Worm (Caenorhabditis elegans) whole organism, midembryonic: ENCODE data around the gene H20J04.4.

Source experiments
- T22C8.4 ChIP-seq: fragments of 200-800 bp; sonication (Bioruptor generic); IDR thresholded peaks from 2 replicates; pipeline ENCODE4 v1.3.6; 2022; ENCODE audit warnings: missing genetic modification characterization, missing compliant biosample characterization
- cog-1 ChIP-seq: sonication (generic microtip); optimal IDR thresholded peaks from 2 replicates; lab custom pipeline; 2016; ENCODE audit warnings: missing genetic modification characterization, missing compliant biosample characterization
- flt-1 ChIP-seq: fragments of 200-800 bp; sonication (Bioruptor generic); IDR thresholded peaks from 2 replicates; pipeline ENCODE4 v1.3.6; 2022; ENCODE audit warnings: missing genetic modification characterization, missing compliant biosample characterization
- klf-2 ChIP-seq: fragments of 200-800 bp; sonication (Bioruptor generic); conservative IDR thresholded peaks from 2 replicates; pipeline ENCODE4 v1.3.6; 2022; ENCODE audit warnings: missing genetic modification reagents, missing genetic modification characterization, missing compliant biosample characterization
- med-1 ChIP-seq: sonication (generic microtip); optimal IDR thresholded peaks from 2 replicates; lab custom pipeline; 2017; ENCODE audit warnings: missing genetic modification characterization, mild to moderate bottlenecking, missing compliant biosample characterization, antibody characterized with exemption, missing genetic modification reagents; ENCODE audit not compliant: insufficient read depth
- ref-1 ChIP-seq: fragments of 200-800 bp; sonication (Bioruptor generic); conservative IDR thresholded peaks from 2 replicates; pipeline ENCODE4 v1.3.6; 2022; ENCODE audit warnings: missing genetic modification reagents, missing genetic modification characterization, missing compliant biosample characterization
- tab-1 ChIP-seq: fragments of 200-800 bp; sonication (Bioruptor generic); IDR thresholded peaks from 2 replicates; pipeline ENCODE4 v1.3.6; 2022; ENCODE audit warnings: missing genetic modification characterization, missing compliant biosample characterization
- ztf-23 ChIP-seq: fragments of 200-800 bp; sonication (Bioruptor generic); IDR thresholded peaks from 2 replicates; pipeline ENCODE4 v1.3.6; 2022; ENCODE audit warnings: missing genetic modification reagents, missing genetic modification characterization, missing compliant biosample characterization
- ztf-29 ChIP-seq: fragments of 200-800 bp; sonication (Bioruptor generic); IDR thresholded peaks from 2 replicates; pipeline ENCODE4 v1.3.6; 2022; ENCODE audit warnings: missing genetic modification reagents, missing genetic modification characterization, missing compliant biosample characterization

H20J04.4 gene

ce11 chrII:4322871-4323270 is 5.9 kb upstream of the H20J04.4 start, which contains the start of gene H20J04.6:
H20J04.6 (plus strand) TSS chrII:4323256.
- TF ChIP-seq med-1 (GFP tag; lab: Kevin White, UChicago) = no peak
- TF ChIP-seq cog-1 (tag; lab: Kevin White, UChicago) = no peak
- no peak for TF ChIP-seq flt-1 (GFP tag; lab: Robert Waterston, UW)
- no peak for TF ChIP-seq T22C8.4
- TF ChIP-seq ref-1 (GFP tag; lab: Robert Waterston, UW) = no peak
- TF ChIP-seq klf-2 (GFP tag; lab: Robert Waterston, UW) = no peak
- TF ChIP-seq ztf-29 = no peak
- no peak for TF ChIP-seq tab-1 (GFP tag; lab: Robert Waterston, UW)
- TF ChIP-seq ztf-23 (GFP tag; lab: Robert Waterston, UW) = no peak

DNA sequence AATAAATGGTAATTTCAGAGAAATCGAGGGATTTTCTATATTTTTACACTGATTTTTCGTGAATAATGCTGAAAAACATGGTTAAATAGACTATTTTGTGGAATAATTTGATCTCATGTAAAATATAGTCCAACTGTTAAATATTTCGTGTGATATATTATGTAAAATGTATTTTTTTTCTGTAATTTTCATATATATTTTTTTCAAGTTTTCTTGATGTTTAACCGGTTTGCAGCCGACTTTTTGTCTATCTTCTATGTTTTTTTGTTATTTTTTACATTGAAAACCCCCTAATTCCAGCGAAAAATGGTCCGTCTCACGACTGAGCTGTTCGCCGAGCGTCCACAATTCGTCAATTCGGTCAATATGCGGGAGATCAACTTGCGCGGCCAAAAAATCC is 4.8 kb upstream of the H20J04.4 start, which contains the start of gene mog-2:
Gene mog-2 (plus strand): TSS at position 301 of the 400 bp plus-strand sequence.
- TF ChIP-seq T22C8.4 = no peak
- no peak for TF ChIP-seq med-1 (GFP tag; lab: Kevin White, UChicago)
- no peak for TF ChIP-seq klf-2 (GFP tag; lab: Robert Waterston, UW)
- no peak for TF ChIP-seq cog-1 (tag; lab: Kevin White, UChicago)
- TF ChIP-seq ztf-23 (GFP tag; lab: Robert Waterston, UW) = no peak
- TF ChIP-seq tab-1 (GFP tag; lab: Robert Waterston, UW) = no peak
- no peak for TF ChIP-seq ztf-29
- no peak for TF ChIP-seq ref-1 (GFP tag; lab: Robert Waterston, UW)
- no peak for TF ChIP-seq flt-1 (GFP tag; lab: Robert Waterston, UW)

DNA sequence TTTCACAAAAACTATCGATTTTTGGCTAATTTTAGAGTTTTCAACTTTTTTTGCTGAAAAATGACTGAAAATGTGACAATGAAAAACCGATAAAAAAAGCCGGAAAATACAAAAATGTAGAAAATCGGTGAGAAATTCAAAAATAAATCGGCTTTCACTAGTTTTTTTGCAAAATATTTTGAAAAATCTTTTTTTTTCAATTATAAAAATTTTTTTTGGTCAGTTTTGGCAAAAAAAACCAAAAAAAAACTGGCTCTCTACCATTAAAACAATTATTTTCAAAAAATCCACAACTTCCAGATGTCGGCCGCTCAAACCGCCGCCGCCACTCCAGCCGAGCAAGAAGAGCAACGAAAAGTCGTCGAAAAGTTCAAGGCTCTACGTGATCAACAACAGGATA is 2.4 kb upstream of the H20J04.4 start, which contains the start of gene pfd-2:
Gene pfd-2 (plus strand): TSS at position 301 of the 400 bp plus-strand sequence.
- no peak for TF ChIP-seq ref-1 (GFP tag; lab: Robert Waterston, UW)
- TF ChIP-seq cog-1 (tag; lab: Kevin White, UChicago) = no peak
- TF ChIP-seq med-1 (GFP tag; lab: Kevin White, UChicago) = no peak
- no peak for TF ChIP-seq ztf-29
- no peak for TF ChIP-seq flt-1 (GFP tag; lab: Robert Waterston, UW)
- TF ChIP-seq klf-2 (GFP tag; lab: Robert Waterston, UW) = no peak
- no peak for TF ChIP-seq T22C8.4
- TF ChIP-seq tab-1 (GFP tag; lab: Robert Waterston, UW) = no peak
- no peak for TF ChIP-seq ztf-23 (GFP tag; lab: Robert Waterston, UW)

DNA sequence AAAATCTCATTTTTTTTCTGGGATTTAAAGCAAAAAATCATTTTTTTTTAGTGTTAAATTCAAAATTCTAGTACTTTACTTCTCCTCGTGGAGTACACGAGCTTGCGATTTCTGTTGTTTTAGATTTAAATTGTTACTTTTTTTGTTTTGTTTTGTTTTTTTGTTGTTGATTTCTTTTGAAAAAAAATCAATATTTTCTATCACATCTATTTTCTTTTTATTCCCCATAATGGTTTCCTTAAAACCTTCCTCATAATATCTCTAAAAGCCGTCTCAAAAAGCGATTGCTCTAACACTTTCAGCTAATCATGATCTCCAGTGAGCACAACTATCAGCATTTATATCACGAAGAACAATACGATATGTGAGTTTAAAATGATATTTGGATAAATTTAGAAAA is 5.6 kb downstream of the H20J04.4 start, which contains the start of gene madf-3:
Gene madf-3 (plus strand): TSS at position 301 of the 400 bp plus-strand sequence.
- TF ChIP-seq med-1 (GFP tag; lab: Kevin White, UChicago) (no peak), klf-2 (GFP tag; lab: Robert Waterston, UW) (no peak), cog-1 (tag; lab: Kevin White, UChicago) (no peak), tab-1 (GFP tag; lab: Robert Waterston, UW) (no peak), flt-1 (GFP tag; lab: Robert Waterston, UW) (no peak), ref-1 (GFP tag; lab: Robert Waterston, UW) (no peak), ztf-29 (no peak), ztf-23 (GFP tag; lab: Robert Waterston, UW) (no peak), T22C8.4 (no peak)

DNA sequence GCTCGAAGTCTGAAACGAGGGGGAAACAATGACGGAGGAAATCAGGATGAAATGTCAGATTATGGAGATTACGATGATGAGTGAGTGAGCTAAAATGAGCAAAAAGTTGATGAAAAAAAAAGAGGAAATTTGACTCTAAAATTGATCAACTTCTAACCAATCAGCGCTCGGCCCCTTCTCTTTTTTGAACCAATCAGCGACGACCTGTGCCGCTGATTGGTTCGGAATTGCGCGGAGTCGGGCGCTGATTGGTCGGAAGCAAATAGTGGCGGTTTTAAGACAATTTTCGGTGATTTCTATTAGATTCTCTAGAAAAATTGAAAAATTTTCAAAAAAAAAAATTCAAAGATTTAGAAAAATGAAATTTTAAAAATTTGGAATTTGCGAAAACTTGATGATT is 8.9 kb downstream of the H20J04.4 start:
- no peak for TF ChIP-seq med-1 (GFP tag; lab: Kevin White, UChicago)
- no peak for TF ChIP-seq flt-1 (GFP tag; lab: Robert Waterston, UW)
- TF ChIP-seq ztf-29 = no peak
- no peak for TF ChIP-seq T22C8.4
- TF ChIP-seq cog-1 (tag; lab: Kevin White, UChicago) = no peak
- no peak for TF ChIP-seq tab-1 (GFP tag; lab: Robert Waterston, UW)
- no peak for TF ChIP-seq ref-1 (GFP tag; lab: Robert Waterston, UW)
- TF ChIP-seq klf-2 (GFP tag; lab: Robert Waterston, UW) = no peak
- TF ChIP-seq ztf-23 (GFP tag; lab: Robert Waterston, UW) = no peak

ce11 chrII:4339882-4340281 is 11.1 kb downstream of the H20J04.4 start, which contains the start of gene athp-2:
athp-2 (plus strand) TSS chrII:4340182.
- TF ChIP-seq ztf-29 = no peak

- no peak for TF ChIP-seq ztf-29
- TF ChIP-seq med-1 (GFP tag; lab: Kevin White, UChicago) = no peak
- no peak for TF ChIP-seq klf-2 (GFP tag; lab: Robert Waterston, UW)
Measured at ce11 chrII:4341484-4341883, 12.7 kb downstream of the H20J04.4 start.

DNA sequence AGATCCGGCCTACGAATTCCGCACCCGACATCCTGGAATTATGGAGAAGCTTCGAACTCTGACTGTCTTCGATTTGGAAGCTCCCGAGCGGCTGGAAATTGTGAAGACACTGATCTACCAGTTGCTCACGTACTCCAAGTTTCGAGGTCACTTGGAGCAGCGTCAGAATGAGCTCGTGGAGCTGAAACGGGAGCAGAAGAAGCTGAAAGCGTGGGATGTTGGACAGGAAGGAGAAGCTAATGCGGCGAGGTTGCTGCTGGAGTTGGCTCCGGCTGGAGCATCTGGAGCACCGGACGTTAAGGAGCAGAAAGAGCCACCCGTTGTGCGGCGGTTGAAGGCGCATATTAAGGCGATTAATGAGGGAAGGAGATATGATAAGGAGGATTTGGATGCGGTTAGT is 15.5 kb downstream of the H20J04.4 start:
- TF ChIP-seq med-1 (GFP tag; lab: Kevin White, UChicago) (no peak), tab-1 (GFP tag; lab: Robert Waterston, UW) (no peak), flt-1 (GFP tag; lab: Robert Waterston, UW) (no peak), ztf-23 (GFP tag; lab: Robert Waterston, UW) (no peak), ztf-29 (no peak), klf-2 (GFP tag; lab: Robert Waterston, UW) (no peak), cog-1 (tag; lab: Kevin White, UChicago) (no peak), ref-1 (GFP tag; lab: Robert Waterston, UW) (no peak), T22C8.4 (no peak)

ce11 chrII:4350888-4351287 is 22.1 kb downstream of the H20J04.4 start, which contains the start of gene H20J04.9:
H20J04.9 (plus strand) TSS chrII:4351188.
- no peak for TF ChIP-seq med-1 (GFP tag; lab: Kevin White, UChicago)
- no peak for TF ChIP-seq ztf-23 (GFP tag; lab: Robert Waterston, UW)
- no peak for TF ChIP-seq klf-2 (GFP tag; lab: Robert Waterston, UW)
- no peak for TF ChIP-seq cog-1 (tag; lab: Kevin White, UChicago)
- TF ChIP-seq ztf-29 = no peak
- TF ChIP-seq T22C8.4 = no peak
- TF ChIP-seq tab-1 (GFP tag; lab: Robert Waterston, UW) = no peak
- TF ChIP-seq ref-1 (GFP tag; lab: Robert Waterston, UW) = no peak

- no peak for TF ChIP-seq ref-1 (GFP tag; lab: Robert Waterston, UW)
- no peak for TF ChIP-seq ztf-29
- no peak for TF ChIP-seq tab-1 (GFP tag; lab: Robert Waterston, UW)
- no peak for TF ChIP-seq cog-1 (tag; lab: Kevin White, UChicago)
- TF ChIP-seq ztf-23 (GFP tag; lab: Robert Waterston, UW) = no peak
Measured at ce11 chrII:4355217-4355616, 26.4 kb downstream of the H20J04.4 start, which contains the start of the genes H20J04.7 and H20J04.1. H20J04.7 (minus strand) TSS chrII:4355317. H20J04.1 (plus strand) TSS chrII:4355613.
